Fruit fly (Drosophila melanogaster) whole organism: ENCODE results near the gene brk.
A peak's percentile ranks its signal among the peaks of the same experiment; 100 is the strongest.

ENCODE experiments used
- CG8478 ChIP-seq: fragments of >200 bp; optimal IDR thresholded peaks from 2 replicates; lab custom pipeline; 2018; ENCODE audit warnings: inconsistent platforms
- Dll ChIP-seq: fragments of >200 bp; optimal IDR thresholded peaks from 2 replicates; lab custom pipeline; 2017
- EcR ChIP-seq, 2 experiments: fragments of >200 bp; optimal IDR thresholded peaks; 2 replicates each; lab custom pipeline; 2017; ENCODE audit warnings: missing biosample characterization in 2 of 2, missing genetic modification characterization in 2 of 2, missing genetic modification reagents in 2 of 2
- pan ChIP-seq: fragments of >200 bp; optimal IDR thresholded peaks from 2 replicates; lab custom pipeline; 2017
- psq ChIP-seq: fragments of >200 bp; optimal IDR thresholded peaks from 2 replicates; lab custom pipeline; 2017
- usp ChIP-seq: fragments of >200 bp; optimal IDR thresholded peaks from 2 replicates; lab custom pipeline; 2017; ENCODE audit warnings: missing biosample characterization, missing genetic modification characterization, mixed read lengths

The brk gene

DNA sequence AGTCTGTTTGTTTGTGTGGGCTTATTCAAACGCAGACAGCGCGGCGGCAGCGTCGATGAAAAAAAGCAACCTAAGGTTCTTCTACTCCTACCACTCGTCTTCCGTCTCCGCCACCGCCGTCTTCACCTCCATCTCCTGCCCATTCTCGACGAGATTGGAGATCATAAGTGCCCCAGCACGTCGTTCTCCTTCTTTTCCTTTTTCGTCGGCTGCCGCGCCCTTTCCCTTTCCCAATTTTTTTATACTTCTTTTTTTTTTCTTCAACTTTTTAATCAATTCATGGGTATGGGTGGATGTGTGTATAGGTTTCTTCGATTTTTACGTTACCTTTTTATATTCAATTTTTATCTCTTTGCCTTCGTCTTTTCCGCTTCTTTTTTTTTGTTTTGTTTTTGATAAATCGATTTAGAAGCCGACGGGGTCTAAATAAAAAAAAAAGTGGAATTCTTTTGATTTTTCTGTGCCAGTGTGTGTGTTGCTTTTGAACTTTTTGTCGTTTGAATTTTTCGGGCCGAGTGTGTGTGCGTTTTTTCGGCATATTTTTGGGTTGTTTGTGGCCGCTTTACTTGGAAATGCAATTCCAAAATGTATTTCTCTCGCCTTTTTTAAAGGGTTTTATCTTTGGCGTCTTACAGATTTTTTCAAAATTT lies 2.8 kb upstream of the brk start:
- TF ChIP-seq psq (no peak), EcR (GFP tag; optimal IDR thresholded peaks at IDR 0.05; lab: Kevin White, UChicago) (no peak), CG8478 (no peak), Dll (lab: Kevin White, UChicago) (no peak), pan (lab: Kevin White, UChicago) (no peak), usp (no peak)

DNA sequence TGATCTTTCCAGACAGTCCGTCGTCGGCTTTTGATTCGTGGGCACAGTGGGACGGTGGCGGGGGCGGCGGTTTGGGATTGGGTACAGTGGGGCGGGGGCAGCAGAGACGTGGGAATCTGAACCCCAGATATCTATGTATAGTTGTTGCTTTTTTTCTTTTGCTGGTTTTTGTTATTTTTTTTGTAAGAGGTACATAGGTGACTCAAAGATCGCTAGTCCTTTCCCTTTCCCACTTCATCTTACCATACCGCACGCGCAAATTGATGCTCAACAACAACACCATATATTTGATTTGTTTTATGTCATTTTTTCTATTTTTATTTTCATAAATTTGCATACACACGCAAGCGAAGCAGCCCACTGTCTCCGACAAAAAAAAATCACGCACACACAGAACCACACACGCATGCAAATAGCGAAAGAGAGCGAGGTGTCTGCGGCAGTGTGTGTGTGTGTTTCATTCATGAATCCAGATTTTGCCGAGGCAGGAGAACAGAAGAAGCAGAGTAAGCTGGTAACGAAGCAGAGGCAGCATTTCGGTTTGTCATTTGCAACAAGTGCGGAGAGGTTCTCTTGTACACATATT lies 1.9 kb upstream of the brk start:
- TF ChIP-seq Dll (lab: Kevin White, UChicago) (no peak), CG8478 (no peak), pan (lab: Kevin White, UChicago) (no peak), EcR (GFP tag; optimal IDR thresholded peaks at IDR 0.05; lab: Kevin White, UChicago) (no peak), usp (no peak), psq (no peak)

DNA sequence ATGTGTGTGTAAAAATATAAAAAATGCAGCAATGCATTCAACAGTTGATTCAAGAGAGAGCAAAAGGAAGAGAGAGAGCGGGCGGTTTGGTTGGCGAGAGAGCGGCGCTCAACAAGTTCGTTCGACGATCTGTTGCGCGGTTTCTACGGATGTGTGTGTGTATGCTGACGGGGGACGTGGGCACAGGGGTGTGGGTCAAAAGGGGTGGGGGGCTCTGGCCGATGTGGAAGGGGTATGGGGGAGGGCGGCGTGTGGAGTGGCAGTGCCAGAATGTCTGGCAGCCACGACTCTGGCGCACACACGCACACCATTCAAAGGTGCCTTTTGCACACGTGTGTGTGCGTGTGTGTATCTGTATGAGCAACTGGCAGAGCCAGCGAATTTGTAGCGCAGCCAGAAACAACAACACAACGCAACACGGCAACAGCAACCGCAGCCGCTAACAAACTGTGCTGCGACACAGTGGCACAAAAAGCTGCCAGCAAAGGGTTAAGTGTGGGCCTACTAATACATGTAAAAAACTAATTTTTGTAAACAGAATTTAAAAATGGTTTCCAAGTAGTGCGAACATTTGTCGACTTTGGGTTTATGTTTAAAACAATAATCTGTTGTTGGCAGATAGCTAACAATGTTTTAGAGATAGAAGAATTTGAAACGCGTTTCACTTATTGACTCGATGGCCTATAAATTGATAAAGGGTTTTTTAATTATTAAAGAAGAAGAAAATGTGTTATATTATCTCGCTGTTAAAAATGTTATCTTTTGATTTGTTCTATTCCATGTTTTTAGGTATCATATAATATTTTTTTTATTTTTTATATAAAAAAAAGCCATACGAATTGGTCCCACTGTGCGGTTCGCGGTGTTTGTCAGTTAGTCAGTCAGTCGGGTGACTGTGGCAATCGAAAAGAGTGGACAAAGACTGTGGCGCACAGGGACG lies 931 bp upstream of the brk start:
- TF ChIP-seq psq, result no peak
- TF ChIP-seq CG8478, result no peak
- peak; percentile 92 for TF ChIP-seq Dll (lab: Kevin White, UChicago)
- no peak for TF ChIP-seq usp

DNA sequence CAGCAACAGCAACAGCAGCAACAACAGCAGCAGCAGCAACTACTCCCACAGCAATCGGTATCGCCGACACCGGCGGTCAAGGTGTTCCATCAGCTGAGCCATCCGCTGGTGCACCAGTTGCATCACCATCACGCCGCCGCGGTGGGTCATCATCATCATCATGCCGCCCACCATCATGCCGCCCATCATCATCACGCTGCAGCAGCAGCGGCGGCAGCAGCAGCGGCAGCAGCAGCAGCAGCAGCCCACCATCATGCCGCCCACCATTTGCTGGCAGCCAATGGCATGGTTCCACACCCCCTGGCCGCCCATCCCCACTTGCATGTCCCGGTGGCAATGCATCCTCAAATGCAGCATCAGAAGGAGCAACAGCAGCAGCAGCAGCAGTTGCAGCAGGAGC lies 1.1 kb downstream of the brk start:
- TF ChIP-seq usp (no peak), Dll (lab: Kevin White, UChicago) (no peak), EcR (GFP tag; optimal IDR thresholded peaks at IDR 0.05; lab: Kevin White, UChicago) (no peak), CG8478 (no peak), pan (lab: Kevin White, UChicago) (no peak), psq (no peak)

DNA sequence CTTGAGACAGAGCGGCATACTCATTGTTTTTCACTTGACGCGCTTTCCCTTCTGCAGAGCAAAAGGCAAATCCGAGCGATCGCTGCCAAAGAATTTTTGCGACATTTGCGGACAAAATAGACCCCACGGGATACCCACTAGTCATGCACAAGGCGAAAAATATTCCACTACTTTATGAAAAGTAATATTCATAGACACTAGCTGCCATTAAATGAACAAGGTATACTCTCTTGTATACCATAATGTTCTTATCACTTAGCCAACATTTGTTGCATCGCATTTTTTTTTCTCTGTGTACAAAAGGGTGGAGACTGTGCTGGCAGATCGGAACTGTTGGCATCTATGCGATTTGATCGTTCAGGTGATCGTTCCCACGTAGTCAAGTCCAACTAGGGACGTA lies 4.7 kb downstream of the brk start:
- TF ChIP-seq usp, result no peak

DNA sequence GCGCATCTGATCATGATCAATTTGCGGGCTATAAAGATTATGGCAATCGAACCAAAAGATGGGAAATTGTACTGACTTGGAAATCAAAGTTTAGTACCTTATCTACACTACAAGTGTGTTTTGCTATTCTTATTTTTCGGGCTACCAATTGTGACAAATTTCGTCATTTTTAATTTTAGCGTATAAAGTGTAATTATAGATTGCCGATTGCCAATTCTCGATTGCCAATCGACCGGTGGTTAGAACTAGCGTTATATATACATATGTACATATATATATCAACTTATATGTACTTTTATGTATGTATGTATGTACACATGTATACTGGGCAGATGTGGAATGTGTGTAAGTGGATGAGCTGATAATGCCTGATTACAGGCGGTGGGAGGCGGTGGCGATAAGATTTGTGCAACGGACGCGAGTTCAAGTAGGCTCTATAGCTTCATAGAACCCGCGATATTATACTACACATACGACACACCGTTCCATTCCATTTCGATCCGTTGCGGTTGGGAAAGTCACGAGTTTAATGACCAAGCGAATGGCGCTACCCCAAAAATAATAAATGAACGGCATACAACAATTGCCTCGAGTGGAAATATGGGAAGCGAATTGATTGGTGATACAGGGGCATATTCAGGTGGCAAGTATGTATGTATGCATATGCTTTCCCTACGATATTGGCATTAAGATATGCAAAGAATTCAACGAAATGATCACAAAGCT lies 8.3 kb downstream of the brk start:
- TF ChIP-seq EcR (GFP tag; optimal IDR thresholded peaks at IDR 0.05; lab: Kevin White, UChicago) (no peak), pan (lab: Kevin White, UChicago) (no peak), CG8478 (no peak), usp (no peak), Dll (lab: Kevin White, UChicago) (no peak), psq (no peak)

DNA sequence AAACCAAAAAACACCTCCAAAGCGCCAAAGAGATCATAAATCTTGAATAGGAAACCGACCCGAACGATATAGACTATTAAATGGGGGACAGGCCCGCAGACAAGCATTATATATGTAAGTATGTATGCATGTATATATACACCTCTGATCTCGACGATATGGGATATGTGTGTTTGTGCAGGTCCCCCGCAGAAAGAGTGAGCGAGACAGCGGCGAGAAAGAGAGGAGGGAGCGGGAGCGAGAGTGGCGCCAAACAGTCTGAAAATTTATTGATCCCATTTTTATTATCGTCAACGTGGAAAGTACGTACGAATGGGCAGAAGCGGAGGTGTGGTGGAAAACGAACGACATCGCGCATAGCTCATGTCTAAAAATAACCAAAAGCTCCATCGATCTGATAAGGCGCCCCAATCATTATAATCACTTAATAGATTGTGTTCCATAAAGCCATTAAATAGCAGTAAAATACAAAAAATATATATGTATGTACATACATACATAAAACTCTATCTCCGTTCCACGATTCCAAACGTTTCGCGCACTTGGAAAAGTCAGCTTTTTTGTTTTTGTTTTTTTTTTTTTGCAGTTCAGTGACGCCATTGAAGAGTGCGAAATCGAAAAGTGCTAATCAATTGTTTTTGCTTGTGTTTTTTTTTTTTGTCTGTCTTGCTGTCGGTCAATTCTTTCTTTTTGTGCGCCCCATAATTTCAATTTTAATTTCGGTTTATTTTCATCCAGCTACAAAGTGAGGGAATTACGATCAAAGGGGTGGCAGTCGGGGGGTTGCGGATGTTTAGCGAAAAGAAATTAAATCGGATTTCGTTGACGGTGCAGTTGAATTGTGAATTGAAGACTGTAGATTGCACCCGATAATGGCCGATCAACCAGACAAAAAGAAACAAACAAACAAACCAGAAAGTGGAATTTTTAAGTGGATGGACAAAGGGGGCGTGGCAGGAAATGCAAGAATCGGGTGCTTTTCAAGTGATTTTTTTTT lies 9.8 kb downstream of the brk start:
- TF ChIP-seq psq, result no peak
- TF ChIP-seq CG8478, result no peak
- TF ChIP-seq EcR (GFP tag; optimal IDR thresholded peaks at IDR 0.05; lab: Kevin White, UChicago), result no peak
- no peak for TF ChIP-seq usp
- no peak for TF ChIP-seq pan (lab: Kevin White, UChicago)
- no peak for TF ChIP-seq Dll (lab: Kevin White, UChicago)

DNA sequence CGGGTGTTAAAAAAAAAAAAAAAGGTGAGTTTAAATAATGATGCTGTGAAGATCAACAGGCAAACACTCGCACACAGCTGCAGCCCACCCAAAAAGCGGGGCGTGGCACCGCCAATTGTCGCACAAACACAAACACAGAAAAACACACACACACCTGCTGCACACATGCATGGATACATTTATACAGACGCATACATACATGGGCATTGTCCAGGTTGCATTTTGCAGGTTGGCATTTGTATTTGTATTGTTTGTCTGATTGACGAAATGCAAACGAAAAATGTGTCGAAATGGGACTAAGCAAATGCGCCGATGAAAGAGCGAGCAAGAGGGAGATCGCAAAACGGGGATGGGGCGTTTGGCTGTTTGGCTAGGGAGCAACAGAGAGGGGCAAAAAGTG lies 10.7 kb downstream of the brk start:
- TF ChIP-seq Dll (lab: Kevin White, UChicago) (no peak), EcR (GFP tag; optimal IDR thresholded peaks at IDR 0.05; lab: Kevin White, UChicago) (no peak), psq (no peak), usp (no peak), pan (lab: Kevin White, UChicago) (no peak), CG8478 (no peak)

DNA sequence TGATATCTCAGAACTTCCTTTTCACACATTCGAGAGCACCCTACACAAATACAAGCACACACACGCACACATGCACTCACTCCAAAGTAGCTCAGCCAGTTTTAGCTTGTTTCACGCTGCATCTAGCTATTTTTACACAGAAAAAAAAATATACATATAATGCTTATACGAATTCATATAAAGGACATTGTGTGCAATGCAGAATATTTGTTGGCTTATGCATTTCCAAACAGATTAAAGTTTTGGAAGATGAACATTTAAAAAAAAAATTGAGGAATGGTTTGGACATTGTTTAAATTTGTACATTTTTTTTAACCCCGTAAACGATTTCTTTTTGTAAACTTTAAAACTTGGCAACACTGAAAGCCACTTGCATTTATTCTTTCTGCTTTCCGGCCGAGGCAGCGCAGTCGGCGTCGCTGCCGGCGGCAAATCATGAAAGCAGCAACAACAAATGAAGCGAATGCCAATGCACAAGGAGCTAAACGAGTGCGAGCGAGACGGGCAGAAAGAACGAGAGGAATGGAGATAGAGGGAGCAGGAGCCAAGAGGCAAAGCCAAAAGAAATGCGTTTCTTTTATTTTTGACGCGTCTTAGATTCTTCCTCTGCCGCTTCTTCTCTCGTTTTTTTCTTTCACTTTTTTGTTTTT lies 11.4 kb downstream of the brk start:
- TF ChIP-seq psq (no peak), usp (no peak), CG8478 (no peak), EcR (GFP tag; optimal IDR thresholded peaks at IDR 0.05; lab: Kevin White, UChicago) (no peak), Dll (lab: Kevin White, UChicago) (no peak), pan (lab: Kevin White, UChicago) (no peak)

DNA sequence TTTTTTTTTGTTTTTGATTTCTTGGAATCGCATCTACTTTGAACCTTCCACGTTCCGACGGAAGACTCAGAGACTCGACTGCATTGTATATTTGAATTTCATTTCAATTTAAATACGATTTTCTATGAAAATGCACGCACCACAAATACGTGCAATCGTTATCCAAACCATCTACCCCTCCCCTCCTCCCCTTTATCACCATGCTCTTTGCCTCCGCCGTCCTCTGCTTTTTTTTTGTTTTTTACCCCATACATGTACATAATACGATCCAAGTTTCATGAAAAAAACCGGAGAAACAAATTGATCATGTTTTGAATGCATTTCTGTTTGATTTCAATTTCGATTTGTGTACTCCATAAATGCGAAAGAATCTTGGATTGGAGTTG lies 12.0 kb downstream of the brk start:
- TF ChIP-seq usp (no peak), psq (no peak), EcR (GFP tag; optimal IDR thresholded peaks at IDR 0.05; lab: Kevin White, UChicago) (no peak), pan (lab: Kevin White, UChicago) (no peak), CG8478 (no peak), Dll (lab: Kevin White, UChicago) (no peak)
